Fruit fly (Drosophila melanogaster): Measurements from ENCODE around the gene Lasp.

The Lasp gene

DNA sequence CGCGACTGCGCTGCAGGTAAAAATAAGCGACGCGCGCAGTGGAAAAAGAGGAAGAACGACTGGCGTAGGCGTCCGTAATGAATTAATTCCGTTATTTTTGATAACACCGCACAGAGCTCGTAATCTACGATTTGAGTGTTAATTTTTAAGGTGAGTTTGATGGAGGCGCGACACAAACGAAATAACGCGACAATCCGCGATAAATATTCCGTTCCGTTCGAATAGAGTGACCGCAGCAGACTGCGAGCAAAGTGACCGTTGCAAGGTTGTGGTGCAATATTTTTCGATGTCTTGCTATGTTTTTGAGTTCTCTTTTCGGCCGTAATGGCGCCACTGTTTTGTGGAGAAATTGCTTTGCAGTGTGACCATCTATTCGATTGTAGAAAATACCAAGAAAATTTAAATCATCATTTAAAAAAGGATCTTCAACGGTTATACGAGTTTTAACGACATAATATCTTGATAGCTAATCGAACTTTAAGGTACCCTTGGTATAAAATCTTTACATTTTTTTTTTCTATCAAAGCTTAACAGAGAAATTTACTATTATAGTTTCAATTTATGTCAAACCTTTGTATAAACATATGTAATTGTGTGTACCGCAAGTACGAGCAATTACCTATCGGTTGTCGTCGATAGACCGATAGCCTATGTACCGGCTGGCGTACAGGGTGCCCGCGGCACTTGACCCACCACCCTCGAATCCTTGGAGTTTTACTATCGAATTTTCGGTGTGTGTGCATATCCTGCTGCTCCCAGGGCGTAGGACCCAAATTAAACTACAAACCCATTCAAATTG lies at the start of gene Lasp, which contains the start of the genes CG43954 and Dab:
Gene Lasp (minus strand): TSS at position 248 of the 799 bp plus-strand sequence.
Gene CG43954 (minus strand): TSS at position 248 of the 799 bp plus-strand sequence.
Gene Dab (plus strand): TSS at position 697 of the 799 bp plus-strand sequence.
- TF ChIP-seq noc (tag; optimal IDR thresholded peaks at IDR 0.05): no peak

DNA sequence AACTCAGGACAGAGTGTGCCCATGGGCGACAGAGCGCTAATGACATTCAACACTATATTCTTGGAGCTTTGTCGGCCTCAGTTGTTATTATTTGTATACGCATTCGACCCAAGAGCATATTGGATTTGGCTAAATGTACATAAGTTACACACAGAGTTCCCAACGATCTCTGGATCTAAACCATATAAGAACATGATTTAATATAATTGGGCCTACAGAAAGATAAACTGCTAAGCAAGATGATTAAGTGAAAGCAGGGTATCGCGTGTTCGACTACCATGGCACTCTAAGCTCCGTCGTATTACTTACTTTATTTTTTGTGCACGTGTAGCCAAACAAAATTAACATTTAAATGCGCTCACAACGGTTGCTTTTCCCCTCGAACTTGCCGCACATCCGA lies 48.8 kb upstream of the Lasp start:
- no peak for TF ChIP-seq noc (tag; optimal IDR thresholded peaks at IDR 0.05)

DNA sequence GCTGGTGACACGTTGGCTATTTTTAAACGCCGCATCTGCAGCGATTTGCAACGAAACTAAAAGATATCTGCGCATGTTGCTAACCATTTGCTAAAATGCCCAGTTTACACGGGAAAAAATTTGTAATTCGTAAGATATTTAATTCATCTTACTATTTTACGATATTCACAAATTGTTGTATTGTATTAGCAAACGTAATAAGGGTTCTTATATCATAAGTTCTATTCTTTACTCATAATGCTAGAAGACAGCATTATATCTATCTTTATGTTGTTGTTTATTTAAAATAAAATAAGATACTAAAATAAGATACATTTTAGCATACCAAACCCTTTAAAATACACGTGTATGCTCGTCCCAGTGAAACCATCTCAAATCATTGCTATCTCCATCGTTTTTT lies 48.0 kb upstream of the Lasp start:
- no peak for TF ChIP-seq noc (tag; optimal IDR thresholded peaks at IDR 0.05)

DNA sequence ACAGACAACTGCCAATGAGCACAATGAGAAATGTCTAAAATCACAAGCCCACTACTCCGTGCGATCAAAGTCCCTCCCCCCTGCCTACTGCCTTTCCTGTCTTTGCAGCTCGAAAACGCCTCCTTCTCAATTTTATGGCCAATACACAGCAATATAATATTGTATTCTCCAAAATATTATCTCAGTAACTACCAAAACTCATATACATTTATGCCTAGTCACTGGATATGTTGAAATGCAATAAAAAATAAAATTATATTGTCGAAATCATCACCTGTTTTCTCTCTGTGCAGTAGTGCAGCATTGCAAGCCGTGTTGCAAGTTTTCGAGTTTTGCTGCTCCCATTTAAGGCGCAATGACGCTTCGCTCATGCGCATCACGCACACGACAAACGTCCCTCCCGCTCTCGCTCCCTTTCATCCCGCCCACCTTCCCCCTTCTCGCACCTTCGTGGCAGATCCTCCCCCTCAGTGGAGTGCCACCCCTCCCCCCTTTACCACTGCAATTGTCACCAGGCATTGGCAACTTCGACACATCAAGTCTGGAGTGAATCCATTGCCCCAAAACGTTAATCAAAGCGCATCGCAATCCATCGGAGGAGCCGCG lies 47.1 kb upstream of the Lasp start:
- no peak for TF ChIP-seq noc (tag; optimal IDR thresholded peaks at IDR 0.05)

DNA sequence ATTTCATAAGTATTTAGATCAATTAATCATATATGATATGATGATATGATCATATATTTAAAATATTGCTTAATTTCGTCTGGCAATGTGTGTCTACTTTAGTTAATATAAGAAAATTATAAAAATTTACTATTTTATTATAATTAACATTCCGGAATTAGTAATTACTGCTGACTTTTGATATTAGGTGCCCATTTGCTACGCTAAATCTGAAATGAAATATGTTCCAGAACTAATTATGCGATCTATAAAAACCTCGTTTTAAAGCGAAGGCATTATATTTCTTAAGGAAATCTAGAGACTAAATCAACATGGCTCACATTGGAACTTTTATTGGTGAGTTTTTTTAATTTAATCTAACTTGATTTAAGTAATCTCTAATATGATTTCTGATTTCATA lies 43.7 kb upstream of the Lasp start, which contains the start of gene CG42852:
Gene CG42852 (plus strand): TSS at position 301 of the 400 bp plus-strand sequence.
- no peak for TF ChIP-seq noc (tag; optimal IDR thresholded peaks at IDR 0.05)

DNA sequence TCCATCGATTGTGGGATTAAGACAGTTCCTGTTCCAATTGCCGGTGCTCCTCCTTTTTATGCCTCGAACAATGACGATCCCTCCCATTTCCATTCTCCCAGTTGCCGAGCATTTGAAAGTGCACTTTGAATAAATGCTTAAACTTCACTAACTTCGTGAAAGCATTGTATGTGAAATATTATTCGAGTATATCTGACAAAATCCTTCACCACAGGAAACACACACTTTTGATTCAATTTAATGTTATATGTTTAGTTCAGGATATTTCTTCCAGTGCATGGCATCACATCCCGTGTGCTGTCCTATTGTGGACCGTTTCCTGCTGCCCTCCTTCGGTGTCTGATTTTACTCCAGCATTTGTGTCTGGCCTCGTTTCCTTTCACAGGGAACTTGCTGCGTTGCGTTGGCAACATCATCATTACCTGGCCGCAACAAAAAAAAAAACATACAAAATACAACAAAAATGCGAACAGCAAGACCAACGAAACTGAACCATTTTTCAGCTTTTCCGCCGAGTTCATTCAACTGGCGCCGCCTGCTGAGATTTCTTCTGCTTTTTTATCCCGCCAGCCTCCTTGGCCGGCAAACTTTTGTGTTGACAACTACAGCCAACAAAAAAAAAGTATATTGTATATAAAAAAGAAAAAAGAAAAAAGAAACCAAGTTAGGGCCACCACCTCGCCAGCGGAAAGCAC lies 41.1 kb upstream of the Lasp start:
- TF ChIP-seq noc (tag; optimal IDR thresholded peaks at IDR 0.05): no peak

DNA sequence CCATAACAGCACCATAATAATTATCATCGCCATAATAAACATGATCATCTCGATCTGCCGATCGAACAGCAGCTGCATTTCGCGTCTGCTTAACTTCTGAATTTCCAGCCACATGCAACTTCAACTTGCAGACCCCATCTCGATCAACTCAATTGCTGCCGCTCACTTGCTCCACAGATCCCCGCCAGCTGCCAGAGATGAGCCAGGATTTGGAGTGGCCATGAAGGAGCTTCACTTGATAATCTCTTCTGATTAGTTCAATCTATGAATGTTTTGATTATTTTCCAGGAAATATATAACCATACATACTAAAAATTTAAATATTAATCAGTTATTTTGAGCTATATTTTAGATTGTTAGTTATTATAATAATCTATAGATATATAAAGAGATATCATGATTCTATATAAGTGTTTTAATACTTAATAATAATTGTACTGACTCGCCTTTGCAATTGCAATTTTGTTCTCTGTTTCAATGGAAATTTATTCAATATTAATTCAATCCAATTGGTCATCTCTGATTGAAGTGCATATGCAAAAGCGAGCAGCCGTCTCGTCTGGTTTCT lies 40.1 kb upstream of the Lasp start:
- TF ChIP-seq noc (tag; optimal IDR thresholded peaks at IDR 0.05): no peak

DNA sequence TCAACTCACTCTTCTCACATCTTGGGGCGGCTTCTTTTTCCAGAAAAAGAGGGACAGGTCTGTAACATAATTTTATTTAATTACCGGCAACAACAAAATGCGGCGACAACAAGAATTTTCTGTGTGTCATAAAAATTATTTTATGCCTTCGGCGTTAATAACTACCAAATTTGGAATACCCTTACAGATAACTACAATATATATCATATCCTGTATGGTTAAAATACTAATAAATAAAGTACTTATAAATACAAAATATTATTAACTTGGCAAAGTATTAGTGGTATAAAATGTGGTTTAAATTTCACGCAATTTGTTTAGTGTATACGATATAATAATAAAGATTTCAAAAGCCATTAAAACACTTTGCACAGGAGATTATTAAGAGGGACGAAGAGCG lies 39.3 kb upstream of the Lasp start:
- no peak for TF ChIP-seq noc (tag; optimal IDR thresholded peaks at IDR 0.05)

DNA sequence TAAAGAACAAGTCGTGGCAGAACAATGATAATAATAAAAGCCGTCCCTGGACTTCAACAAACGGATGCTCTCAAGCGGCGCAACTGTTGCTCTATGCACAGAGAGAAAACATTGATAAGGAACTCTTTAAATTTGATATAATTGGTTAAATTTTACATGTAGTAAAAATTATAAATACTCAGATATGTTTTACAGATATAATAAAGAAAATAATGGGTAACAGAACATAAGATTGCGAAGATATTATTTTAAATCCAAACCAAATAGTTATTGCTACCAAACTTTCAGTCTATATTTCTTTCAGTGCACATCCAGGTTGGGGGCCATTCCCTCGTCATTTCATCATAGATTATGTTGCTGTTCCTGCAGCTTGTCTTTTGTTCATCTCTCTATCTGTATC lies 38.2 kb upstream of the Lasp start:
- TF ChIP-seq noc (tag; optimal IDR thresholded peaks at IDR 0.05): no peak

DNA sequence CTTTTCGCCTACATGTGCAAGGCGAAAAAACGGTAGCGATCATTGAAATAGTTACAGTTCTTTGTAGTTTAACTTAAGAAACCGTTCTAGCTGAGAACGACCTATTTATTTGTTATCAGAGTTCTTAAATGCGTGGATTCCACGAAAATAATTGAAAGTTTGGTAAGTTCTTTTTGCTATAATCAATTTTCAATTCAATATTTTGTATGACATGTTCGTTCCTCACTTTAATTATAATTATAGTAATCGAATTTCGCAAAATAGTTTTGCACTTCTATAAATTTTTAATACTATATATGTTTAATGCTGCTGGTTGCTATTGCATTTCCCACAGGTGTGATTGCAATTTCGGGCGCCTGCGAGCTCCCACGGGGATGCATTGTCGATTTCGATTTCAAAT lies 36.9 kb upstream of the Lasp start:
- TF ChIP-seq noc (tag; optimal IDR thresholded peaks at IDR 0.05): no peak

DNA sequence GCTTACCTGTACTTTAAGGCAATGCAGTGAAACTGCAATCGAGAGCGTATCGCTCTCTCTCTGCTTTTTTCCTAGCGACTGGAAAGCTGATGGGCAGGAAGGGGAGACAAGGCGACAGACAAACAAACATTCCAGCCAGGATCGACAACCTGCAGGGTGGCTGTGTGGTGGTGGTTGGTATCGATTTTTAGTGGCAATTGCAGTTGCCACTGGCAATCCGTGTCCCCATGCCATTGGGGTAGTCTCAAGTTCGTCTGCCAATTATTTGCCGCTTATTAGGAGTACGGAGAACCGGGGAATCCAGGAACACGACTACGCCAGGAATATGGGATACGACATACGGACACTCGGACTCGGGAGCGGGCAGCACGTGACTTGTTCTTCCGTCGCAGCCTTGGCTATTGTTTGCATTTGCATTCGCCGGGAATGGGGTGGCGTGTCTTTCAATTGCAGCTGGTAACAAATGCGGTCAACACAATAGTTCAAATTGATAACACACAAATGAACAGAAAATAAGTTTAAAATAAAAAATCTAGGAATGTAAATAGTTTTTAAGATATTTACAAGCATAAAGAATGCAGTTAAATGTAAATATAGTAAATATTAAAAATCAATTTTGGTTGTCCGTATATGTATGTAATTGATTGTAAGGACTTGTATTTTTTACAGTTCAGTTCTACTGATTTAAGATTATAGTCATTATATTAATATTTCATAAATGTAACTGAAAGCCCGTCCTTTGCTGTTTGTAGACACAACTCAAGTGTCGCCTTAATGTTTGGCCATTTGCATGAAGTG lies 35.3 kb upstream of the Lasp start:
- no peak for TF ChIP-seq noc (tag; optimal IDR thresholded peaks at IDR 0.05)

DNA sequence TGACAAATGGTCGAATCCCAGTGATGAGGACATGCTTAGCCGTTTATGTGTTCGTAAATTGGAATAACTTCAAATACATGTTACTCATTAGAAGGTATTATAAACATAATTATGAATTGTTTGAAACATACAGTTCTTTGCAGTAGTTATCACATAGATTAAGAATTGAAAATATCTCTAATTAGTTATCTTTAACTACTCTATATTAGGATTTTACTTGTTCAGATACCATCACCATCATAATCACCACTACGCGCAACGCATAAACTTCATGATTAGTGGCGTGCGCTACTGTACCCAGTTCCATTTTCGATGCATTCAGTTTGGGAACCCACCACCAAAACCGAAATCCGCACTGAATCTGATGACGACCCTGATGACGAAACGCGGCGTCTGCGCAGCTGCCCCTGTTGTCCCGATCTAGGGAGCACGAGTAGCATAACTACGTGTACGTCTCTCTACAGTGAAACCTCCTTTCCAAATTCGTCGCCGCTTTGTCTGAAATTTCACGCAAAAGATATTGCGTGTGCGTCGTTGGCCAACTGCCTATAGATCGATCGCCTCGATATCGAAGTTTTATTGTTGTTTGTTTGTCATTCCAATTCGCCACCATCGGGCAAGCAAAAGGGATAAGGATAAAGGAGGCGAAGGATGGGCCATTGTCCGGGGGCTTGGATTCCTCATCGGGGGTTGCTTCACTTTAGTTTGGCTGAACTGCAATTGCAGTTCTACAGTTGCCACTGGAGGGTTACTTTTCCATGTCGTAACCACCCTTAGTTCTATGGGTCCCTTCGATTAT lies 32.6 kb upstream of the Lasp start:
- TF ChIP-seq noc (tag; optimal IDR thresholded peaks at IDR 0.05): no peak

DNA sequence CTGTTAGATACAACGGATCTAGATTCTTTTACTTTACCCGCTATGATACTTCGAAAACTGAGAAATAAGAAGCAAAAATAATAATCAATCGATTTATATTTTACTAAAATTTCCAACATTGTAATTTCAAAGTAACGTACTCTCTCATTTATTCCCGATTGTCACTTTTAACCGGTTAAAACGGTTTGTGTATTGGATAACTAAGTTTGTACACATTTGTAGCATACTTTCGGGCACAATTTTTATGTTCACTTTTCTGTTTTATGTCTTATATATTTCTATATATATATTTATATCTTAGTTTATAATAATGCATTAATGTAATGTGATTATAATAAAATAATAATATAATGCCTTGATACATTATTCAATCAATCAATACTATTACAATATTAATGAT lies 30.2 kb upstream of the Lasp start:
- TF ChIP-seq noc (tag; optimal IDR thresholded peaks at IDR 0.05): no peak

DNA sequence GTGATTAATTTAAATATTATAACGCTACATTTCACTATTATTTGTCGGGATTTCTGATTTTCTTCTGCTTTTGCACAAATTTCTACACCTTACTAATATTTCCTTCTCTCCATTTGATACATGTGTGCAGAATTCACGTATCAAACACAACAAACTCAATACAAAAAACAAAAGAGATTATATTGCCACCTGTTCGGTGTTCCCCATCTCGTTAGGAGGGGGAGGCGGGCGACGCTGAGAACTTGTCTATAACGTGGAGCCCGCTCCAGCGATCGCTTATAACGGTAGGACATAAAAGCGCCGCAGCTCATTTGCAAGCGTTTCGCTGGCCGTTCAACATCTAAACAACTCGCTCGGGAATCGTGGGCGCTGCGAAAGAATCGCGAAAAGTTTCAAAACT lies 21.8 kb upstream of the Lasp start, which contains the start of gene CG9701:
Gene CG9701 (plus strand): TSS at position 301 of the 400 bp plus-strand sequence.
- TF ChIP-seq noc (tag; optimal IDR thresholded peaks at IDR 0.05): no peak

DNA sequence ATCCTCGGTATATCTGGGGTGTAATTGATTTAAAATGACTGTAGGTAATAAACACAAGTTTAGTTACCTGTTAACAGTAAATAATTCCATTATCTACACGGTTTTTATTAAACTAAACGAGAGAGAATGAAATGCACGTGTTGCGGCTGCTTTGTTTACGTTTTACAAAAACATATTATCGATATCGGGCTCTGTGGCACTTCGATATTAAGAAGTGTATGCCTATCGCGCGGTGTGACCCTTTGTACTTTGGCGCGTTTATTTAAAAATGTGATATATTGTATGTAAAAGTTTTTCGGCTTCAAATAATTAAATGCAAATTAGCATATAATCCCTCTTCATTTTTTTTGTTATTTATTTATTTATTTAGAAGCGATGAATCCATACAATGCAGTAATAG lies 19.2 kb upstream of the Lasp start, which contains the start of gene Dbp73D:
Gene Dbp73D (minus strand): TSS at position 174 of the 400 bp plus-strand sequence.
- no peak for TF ChIP-seq noc (tag; optimal IDR thresholded peaks at IDR 0.05)

All from whole organism, larva.